Fruit fly (Drosophila melanogaster) whole organism, embryonic: ENCODE measurements around the gene CG5853.

ENCODE experiments used
- Abd-B ChIP-seq: fragments of 200-800 bp; sonication (Bioruptor generic); optimal IDR thresholded peaks from 2 replicates; lab custom pipeline; 2018; ENCODE audit warnings: missing biosample characterization, mild to moderate bottlenecking, missing genetic modification characterization, moderate library complexity
- CG10654 ChIP-seq: fragments of 200-800 bp; sonication (Bioruptor generic); optimal IDR thresholded peaks from 2 replicates; lab custom pipeline; 2016; ENCODE audit warnings: missing biosample characterization, missing genetic modification characterization
- CG11093 ChIP-seq: fragments of 200-800 bp; sonication (Bioruptor generic); IDR thresholded peaks from 3 replicates; pipeline ENCODE4 v1.3.6; 2022; ENCODE audit warnings: missing biosample characterization, missing genetic modification characterization
- CG11696 ChIP-seq: fragments of 200-800 bp; sonication (Bioruptor generic); IDR thresholded peaks from 2 replicates; pipeline ENCODE4 v1.3.6; 2022; ENCODE audit warnings: missing biosample characterization, missing genetic modification characterization
- CG11723 ChIP-seq: fragments of 200-800 bp; sonication (Bioruptor generic); optimal IDR thresholded peaks from 2 replicates; lab custom pipeline; 2017; ENCODE audit warnings: missing biosample characterization, mild to moderate bottlenecking, missing genetic modification characterization
- CG12219 ChIP-seq: fragments of 200-800 bp; sonication (Bioruptor generic); optimal IDR thresholded peaks from 3 replicates; lab custom pipeline; 2018; ENCODE audit warnings: missing biosample characterization, mild to moderate bottlenecking, missing genetic modification characterization
- CG12659 ChIP-seq: fragments of 200-800 bp; sonication (Bioruptor generic); optimal IDR thresholded peaks from 3 replicates; lab custom pipeline; 2017; ENCODE audit warnings: mild to moderate bottlenecking, missing biosample characterization, missing genetic modification reagents, missing genetic modification characterization
- CG14014 ChIP-seq: fragments of 200-800 bp; sonication (Bioruptor generic); IDR thresholded peaks from 2 replicates; pipeline ENCODE4 v1.3.6; 2022; ENCODE audit warnings: missing biosample characterization, missing genetic modification characterization
- CG15479 ChIP-seq: fragments of 200-800 bp; sonication (Bioruptor generic); optimal IDR thresholded peaks from 3 replicates; lab custom pipeline; 2019; ENCODE audit warnings: missing biosample characterization, mild to moderate bottlenecking, missing genetic modification characterization, moderate library complexity
- CG18262 ChIP-seq: fragments of 200-800 bp; optimal IDR thresholded peaks from 3 replicates; lab custom pipeline; 2019; ENCODE audit warnings: missing biosample characterization, mild to moderate bottlenecking, missing genetic modification characterization, moderate library complexity
- CG3065 ChIP-seq: fragments of 200-800 bp; sonication (Bioruptor generic); optimal IDR thresholded peaks from 2 replicates; lab custom pipeline; 2016; ENCODE audit warnings: missing biosample characterization, missing genetic modification characterization
- CG31441 ChIP-seq: fragments of 200-800 bp; sonication (Bioruptor generic); IDR thresholded peaks from 2 replicates; pipeline ENCODE4 v1.3.6; 2022; ENCODE audit warnings: missing biosample characterization, missing genetic modification characterization
- CG32532 ChIP-seq: fragments of 200-800 bp; sonication (Bioruptor generic); IDR thresholded peaks from 2 replicates; pipeline ENCODE4 v1.3.6; 2022; ENCODE audit warnings: missing biosample characterization, missing genetic modification characterization
- CG33213 ChIP-seq: fragments of 200-800 bp; sonication (Bioruptor generic); optimal IDR thresholded peaks from 3 replicates; lab custom pipeline; 2016; ENCODE audit warnings: missing biosample characterization, missing genetic modification characterization
- CG42726 ChIP-seq: fragments of 200-800 bp; sonication (Bioruptor generic); IDR thresholded peaks from 2 replicates; pipeline ENCODE4 v1.3.6; 2022; ENCODE audit warnings: missing biosample characterization, missing genetic modification characterization; ENCODE audit not compliant: partially characterized antibody
- CG4617 ChIP-seq: fragments of 200-800 bp; sonication (Bioruptor generic); optimal IDR thresholded peaks from 3 replicates; lab custom pipeline; 2016; ENCODE audit warnings: missing biosample characterization, missing genetic modification characterization, borderline replicate concordance
- CG5245 ChIP-seq: fragments of 200-800 bp; sonication (Bioruptor generic); optimal IDR thresholded peaks from 3 replicates; lab custom pipeline; 2016; ENCODE audit warnings: missing biosample characterization, missing genetic modification characterization
- CG6854 ChIP-seq: fragments of 200-800 bp; sonication (Bioruptor generic); optimal IDR thresholded peaks from 3 replicates; lab custom pipeline; 2017; ENCODE audit warnings: missing biosample characterization, mild to moderate bottlenecking, missing genetic modification characterization
- CG7839 ChIP-seq: fragments of 200-800 bp; sonication (Bioruptor generic); optimal IDR thresholded peaks from 3 replicates; lab custom pipeline; 2018; ENCODE audit warnings: missing biosample characterization, mild to moderate bottlenecking, missing genetic modification characterization, moderate library complexity
- CG8478 ChIP-seq: fragments of >200 bp; optimal IDR thresholded peaks from 2 replicates; lab custom pipeline; 2018
- CG9727 ChIP-seq: fragments of 200-800 bp; sonication (Bioruptor generic); optimal IDR thresholded peaks from 3 replicates; lab custom pipeline; 2017; ENCODE audit warnings: missing biosample characterization, mild to moderate bottlenecking, missing genetic modification characterization
- CTCF ChIP-seq: fragments of 200-800 bp; sonication (Bioruptor generic); optimal IDR thresholded peaks from 2 replicates; lab custom pipeline; 2017; ENCODE audit warnings: missing biosample characterization, mild to moderate bottlenecking, missing genetic modification characterization, moderate library complexity
- CkIIα-i1 ChIP-seq: fragments of 200-800 bp; sonication (Bioruptor generic); IDR thresholded peaks from 2 replicates; pipeline ENCODE4 v1.3.6; 2022; ENCODE audit warnings: missing biosample characterization, missing genetic modification characterization
- CoRest ChIP-seq: fragments of 200-800 bp; sonication (Bioruptor generic); optimal IDR thresholded peaks from 3 replicates; lab custom pipeline; 2018; ENCODE audit warnings: missing biosample characterization, mild to moderate bottlenecking, missing genetic modification characterization, moderate library complexity
- D19B ChIP-seq: fragments of 200-800 bp; sonication (Bioruptor generic); optimal IDR thresholded peaks from 2 replicates; lab custom pipeline; 2017; ENCODE audit warnings: missing biosample characterization, mild to moderate bottlenecking, missing genetic modification characterization
- Hmr ChIP-seq: fragments of 200-800 bp; sonication (Bioruptor generic); optimal IDR thresholded peaks from 3 replicates; lab custom pipeline; 2017; ENCODE audit warnings: mild to moderate bottlenecking, missing biosample characterization, missing genetic modification reagents, missing genetic modification characterization
- Lhr ChIP-seq: fragments of 200-800 bp; sonication (Bioruptor generic); optimal IDR thresholded peaks from 3 replicates; lab custom pipeline; 2017; ENCODE audit warnings: mild to moderate bottlenecking, missing biosample characterization, missing genetic modification reagents, missing genetic modification characterization
- MESR4 ChIP-seq: fragments of 200-800 bp; sonication (Bioruptor generic); optimal IDR thresholded peaks from 2 replicates; lab custom pipeline; 2018; ENCODE audit warnings: missing biosample characterization, mild to moderate bottlenecking, missing genetic modification characterization, moderate library complexity
- Nf-YB ChIP-seq: fragments of 200-800 bp; sonication (Bioruptor generic); optimal IDR thresholded peaks from 3 replicates; lab custom pipeline; 2019; ENCODE audit warnings: missing biosample characterization, mild to moderate bottlenecking, missing genetic modification characterization, moderate library complexity
- Rx ChIP-seq: fragments of 200-800 bp; sonication (Bioruptor generic); IDR thresholded peaks from 2 replicates; pipeline ENCODE4 v1.3.6; 2022; ENCODE audit warnings: missing biosample characterization, missing genetic modification characterization
- Scr ChIP-seq: fragments of 200-800 bp; sonication (Bioruptor generic); IDR thresholded peaks from 2 replicates; pipeline ENCODE4 v1.3.6; 2022; ENCODE audit warnings: missing biosample characterization, missing genetic modification characterization; ENCODE audit not compliant: partially characterized antibody
- Sox100B ChIP-seq: fragments of 200-800 bp; sonication (Bioruptor generic); optimal IDR thresholded peaks from 3 replicates; lab custom pipeline; 2018; ENCODE audit warnings: missing biosample characterization, mild to moderate bottlenecking, missing genetic modification characterization
- aop ChIP-seq: fragments of 200-800 bp; sonication (Bioruptor generic); IDR thresholded peaks from 2 replicates; pipeline ENCODE4 v1.3.6; 2022; ENCODE audit warnings: missing biosample characterization, missing genetic modification characterization
- dan ChIP-seq: fragments of 200-800 bp; sonication (Bioruptor generic); IDR thresholded peaks from 2 replicates; pipeline ENCODE4 v1.3.6; 2022; ENCODE audit warnings: missing biosample characterization, missing genetic modification characterization
- dmrt11E ChIP-seq: fragments of 200-800 bp; sonication (Bioruptor generic); optimal IDR thresholded peaks from 3 replicates; lab custom pipeline; 2018; ENCODE audit warnings: missing biosample characterization, mild to moderate bottlenecking, missing genetic modification characterization, moderate library complexity
- dysf ChIP-seq: fragments of 200-800 bp; sonication (Bioruptor generic); IDR thresholded peaks from 3 replicates; pipeline ENCODE4 v1.3.6; 2022; ENCODE audit warnings: missing biosample characterization, missing genetic modification characterization
- fd96Cb ChIP-seq: fragments of 200-800 bp; sonication (Bioruptor generic); optimal IDR thresholded peaks from 2 replicates; lab custom pipeline; 2018; ENCODE audit warnings: missing biosample characterization, mild to moderate bottlenecking, missing genetic modification characterization, moderate library complexity
- gem ChIP-seq: fragments of 200-800 bp; sonication (Bioruptor generic); optimal IDR thresholded peaks from 2 replicates; lab custom pipeline; 2019; ENCODE audit warnings: missing biosample characterization, mild to moderate bottlenecking, missing genetic modification characterization, moderate library complexity
- hbn ChIP-seq: fragments of 200-800 bp; sonication (Bioruptor generic); IDR thresholded peaks from 2 replicates; pipeline ENCODE4 v1.3.6; 2022; ENCODE audit warnings: missing biosample characterization, missing genetic modification characterization; ENCODE audit not compliant: partially characterized antibody
- jigr1 ChIP-seq: fragments of 200-800 bp; sonication (Bioruptor generic); IDR thresholded peaks from 3 replicates; pipeline ENCODE4 v1.3.6; 2022; ENCODE audit warnings: missing biosample characterization, missing genetic modification characterization
- nerfin-1 ChIP-seq: fragments of 200-800 bp; sonication (Bioruptor generic); optimal IDR thresholded peaks from 3 replicates; lab custom pipeline; 2019; ENCODE audit warnings: missing biosample characterization, mild to moderate bottlenecking, missing genetic modification characterization, moderate library complexity
- pb ChIP-seq: fragments of 200-800 bp; sonication (Bioruptor generic); optimal IDR thresholded peaks from 3 replicates; lab custom pipeline; 2016; ENCODE audit warnings: missing biosample characterization, missing genetic modification characterization
- pita ChIP-seq: fragments of 200-800 bp; sonication (Bioruptor generic); optimal IDR thresholded peaks from 2 replicates; lab custom pipeline; 2017; ENCODE audit warnings: missing biosample characterization, mild to moderate bottlenecking, missing genetic modification characterization
- pros ChIP-seq: fragments of 200-800 bp; sonication (Bioruptor generic); optimal IDR thresholded peaks from 3 replicates; lab custom pipeline; 2019; ENCODE audit warnings: missing biosample characterization, mild to moderate bottlenecking, missing genetic modification characterization, moderate library complexity
- pum ChIP-seq: fragments of 200-800 bp; sonication (Bioruptor generic); optimal IDR thresholded peaks from 2 replicates; lab custom pipeline; 2016; ENCODE audit warnings: missing biosample characterization, missing genetic modification characterization
- sens-2 ChIP-seq: fragments of 200-800 bp; sonication (Bioruptor generic); IDR thresholded peaks from 2 replicates; pipeline ENCODE4 v1.3.6; 2022; ENCODE audit warnings: missing biosample characterization, missing genetic modification characterization
- so ChIP-seq: fragments of 200-800 bp; sonication (Bioruptor generic); IDR thresholded peaks from 3 replicates; pipeline ENCODE4 v1.3.6; 2022; ENCODE audit warnings: missing biosample characterization, missing genetic modification characterization
- tll ChIP-seq, 2 experiments: fragments of 200-800 bp in 1 of 2; fragments of >200 bp in 1 of 2; sonication (Bioruptor generic) in 1 of 2; optimal IDR thresholded peaks; 2 replicates each; lab custom pipeline; 2017 to 2019; ENCODE audit warnings: missing biosample characterization in 2 of 2, missing genetic modification characterization in 2 of 2, mild to moderate bottlenecking in 1 of 2, moderate library complexity in 1 of 2

The CG5853 gene

DNA sequence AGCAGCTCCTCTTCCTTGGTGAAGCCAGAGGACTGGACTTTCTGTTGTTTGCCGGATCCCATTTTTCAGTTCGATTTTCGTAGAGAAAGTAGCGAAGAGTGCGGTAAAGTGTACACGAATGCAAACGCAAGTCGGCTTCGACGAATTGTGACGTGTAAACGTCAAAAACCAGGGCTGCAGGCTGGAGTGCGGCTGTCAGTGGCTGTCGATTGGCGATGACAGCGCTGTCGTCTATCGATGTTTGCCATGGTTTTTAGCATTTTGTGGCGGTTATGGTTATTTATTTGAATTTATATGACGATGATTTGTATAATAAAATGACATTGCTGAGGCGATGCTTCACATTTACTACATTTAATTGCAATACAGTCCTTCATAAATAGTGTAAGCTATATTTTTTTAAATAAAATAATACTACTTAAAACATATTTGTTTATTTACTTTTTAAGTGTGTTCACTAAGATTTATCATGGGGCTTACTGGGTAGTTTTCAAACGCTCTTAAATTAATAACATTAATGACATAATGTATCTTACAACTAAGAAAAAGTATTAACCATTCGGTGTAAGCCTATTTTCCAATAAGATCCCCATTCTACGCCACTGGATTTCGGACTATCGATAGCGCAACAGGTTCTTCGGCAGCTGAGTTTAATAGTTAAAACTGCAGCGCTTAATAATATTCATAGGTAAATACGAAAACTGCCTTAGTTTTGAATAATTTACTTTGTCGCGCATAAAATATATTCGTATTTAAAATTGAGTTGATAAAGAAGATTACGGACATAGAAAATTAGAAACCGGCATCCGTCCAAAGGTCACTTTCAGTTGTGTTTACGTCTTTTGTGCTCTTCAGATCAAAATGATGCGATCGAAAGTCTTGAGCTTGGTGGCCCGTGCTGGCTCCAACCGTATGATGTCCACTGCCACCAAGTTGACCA is 29.2 kb downstream of the CG5853 start, which contains the start of the genes CG5885 and CG4598 (continued):
- no peak for TF ChIP-seq CG8478
- peak; percentile 48 for TF ChIP-seq fd96Cb
- TF ChIP-seq CG11696 (GFP tag; lab: Robert Waterston, UW), result 0 out of 2 replicates have a peak, but pooled peaks have one; percentile 28
- no peak for TF ChIP-seq pros (GFP tag; lab: Kevin White, UChicago)
- peak; percentile 48 for TF ChIP-seq CG4617
- TF ChIP-seq Lhr (GFP tag; lab: Kevin White, UChicago), result peak; percentile 44
- TF ChIP-seq hbn (GFP tag; lab: Robert Waterston, UW), result peak; percentile 68
- peak; percentile 44; the same call in 1 of the 3 replicates for TF ChIP-seq so (GFP tag; lab: Robert Waterston, UW)
- peak; percentile 39 for TF ChIP-seq CG10654 (GFP tag; lab: Kevin White, UChicago)
- TF ChIP-seq CG11723, result peak; percentile 21
- peak; percentile 65 for TF ChIP-seq Sox100B (GFP tag; lab: Kevin White, UChicago)
- no peak for TF ChIP-seq aop
- peak; percentile 59 for TF ChIP-seq CG12219 (GFP tag; lab: Kevin White, UChicago)
- no peak for TF ChIP-seq jigr1 (GFP tag; lab: Robert Waterston, UW)
- TF ChIP-seq pum, result no peak
- peak; percentile 78 for TF ChIP-seq CG12659 (GFP tag; lab: Kevin White, UChicago)
- peak; percentile 64 for TF ChIP-seq CG31441 (GFP tag; lab: Robert Waterston, UW)
- TF ChIP-seq CG9727 (GFP tag; lab: Kevin White, UChicago), result peak; percentile 57
- TF ChIP-seq dmrt11E (tag; lab: Kevin White, UChicago), result peak; percentile 45
- peak; percentile 35 for TF ChIP-seq CG6854 (GFP tag; lab: Kevin White, UChicago)
- TF ChIP-seq CG15479, result no peak
- no peak for TF ChIP-seq CG5245 (GFP tag; lab: Kevin White, UChicago)
- peak; percentile 75 for TF ChIP-seq Hmr (GFP tag; lab: Kevin White, UChicago)
- no peak for TF ChIP-seq CG33213 (GFP tag; lab: Kevin White, UChicago)
- peak; percentile 13 for TF ChIP-seq D19B (GFP tag; lab: Kevin White, UChicago)
- peak; percentile 87 for TF ChIP-seq gem (tag; lab: Kevin White, UChicago)
- TF ChIP-seq CkIIα-i1, result no peak
- TF ChIP-seq CG14014, result peak; percentile 59
- TF ChIP-seq CTCF (GFP tag; lab: Kevin White, UChicago), result no peak
- no peak for TF ChIP-seq dan (GFP tag; lab: Robert Waterston, UW)
- no peak for TF ChIP-seq CG3065 (GFP tag; lab: Kevin White, UChicago)
- TF ChIP-seq Scr (GFP tag; lab: Robert Waterston, UW), result peak; percentile 75
- TF ChIP-seq pb (GFP tag; lab: Kevin White, UChicago), result no peak
- peak; percentile 97 for TF ChIP-seq MESR4 (GFP tag; lab: Kevin White, UChicago)
- TF ChIP-seq CG18262 (tag; lab: Kevin White, UChicago), result peak; percentile 70
- TF ChIP-seq Abd-B (GFP tag; lab: Kevin White, UChicago), result peak; percentile 44
- peak; percentile 42 for TF ChIP-seq Nf-YB (GFP tag; lab: Kevin White, UChicago)
- peak; percentile 27 for TF ChIP-seq nerfin-1 (tag; lab: Kevin White, UChicago)
- no peak for TF ChIP-seq pita (GFP tag; lab: Kevin White, UChicago)
- TF ChIP-seq CG32532 (GFP tag; lab: Robert Waterston, UW), result peak; percentile 79
- no peak for TF ChIP-seq CG11093
- no peak for TF ChIP-seq tll (GFP tag; optimal IDR thresholded peaks at IDR 0.05; lab: Kevin White, UChicago)
- TF ChIP-seq CoRest (tag; lab: Kevin White, UChicago), result peak; percentile 79
- peak; percentile 76 for TF ChIP-seq CG7839
- TF ChIP-seq Rx, result peak; percentile 35; the same call in 1 of the 2 replicates
- TF ChIP-seq dysf, result peak; percentile 72; the same call in 2 of the 3 replicates
- peak; percentile 72; the same call in 1 of the 2 replicates for TF ChIP-seq sens-2 (GFP tag; lab: Robert Waterston, UW)
- TF ChIP-seq CG42726 (GFP tag; lab: Robert Waterston, UW), result peak; percentile 76
